Worm (Caenorhabditis elegans): ENCODE results near the gene C30G7.5.

Gene C30G7.5

DNA sequence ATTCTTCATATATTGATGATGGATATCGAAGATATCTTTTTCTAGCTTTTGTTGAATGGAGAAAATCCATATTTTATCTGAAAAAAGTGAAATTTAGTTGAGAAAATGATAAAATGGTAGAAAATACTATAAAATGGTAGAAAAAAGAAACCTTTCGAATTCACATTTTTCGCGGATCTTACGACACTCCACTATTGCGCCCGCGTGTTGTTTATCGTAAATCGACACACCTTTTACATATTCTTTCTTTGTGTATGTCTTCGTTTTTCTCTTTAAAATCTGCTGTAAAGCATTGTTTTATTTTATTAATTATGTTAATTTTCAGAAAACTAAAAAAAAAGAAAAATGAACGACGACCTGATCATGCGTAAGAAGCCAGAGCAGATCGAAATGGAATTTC, 36.3 kb upstream of the C30G7.5 start, which contains the start of the genes cdt-2 and T01C3.2:
Gene cdt-2 (minus strand): TSS at position 284 of the 400 bp plus-strand sequence.
Gene T01C3.2 (plus strand): TSS at position 326 of the 400 bp plus-strand sequence.
- no peak for TF ChIP-seq med-1 (GFP tag; optimal IDR thresholded peaks at IDR 0.05; ENCODE audit: insufficient read depth)
- TF ChIP-seq T22C8.4 (GFP tag; IDR thresholded peaks at IDR 0.05) = no peak
- TF ChIP-seq ztf-23 (GFP tag; IDR thresholded peaks at IDR 0.05) = no peak

ce11 chrV:14984593-14984992, 30.1 kb upstream of the C30G7.5 start, which contains the start of gene F02D8.4:
Gene F02D8.4 (plus strand): TSS chrV:14984893.
- TF ChIP-seq klf-2 (GFP tag; conservative IDR thresholded peaks at IDR 0.05) (no peak), ref-1 (GFP tag; conservative IDR thresholded peaks at IDR 0.05) (no peak), ztf-29 (GFP tag; IDR thresholded peaks at IDR 0.05) (no peak), med-1 (GFP tag; optimal IDR thresholded peaks at IDR 0.05; ENCODE audit: insufficient read depth) (no peak), flt-1 (GFP tag; IDR thresholded peaks at IDR 0.05) (no peak), tab-1 (GFP tag; IDR thresholded peaks at IDR 0.05) (no peak), ztf-23 (GFP tag; IDR thresholded peaks at IDR 0.05) (no peak), T22C8.4 (GFP tag; IDR thresholded peaks at IDR 0.05) (no peak), cog-1 (tag; optimal IDR thresholded peaks at IDR 0.05) (no peak)

ce11 chrV:14979937-14980336, 25.4 kb upstream of the C30G7.5 start, which contains the start of gene xbx-1:
Gene xbx-1 (plus strand): TSS chrV:14980237.
- no peak for TF ChIP-seq med-1 (GFP tag; optimal IDR thresholded peaks at IDR 0.05; ENCODE audit: insufficient read depth)

DNA sequence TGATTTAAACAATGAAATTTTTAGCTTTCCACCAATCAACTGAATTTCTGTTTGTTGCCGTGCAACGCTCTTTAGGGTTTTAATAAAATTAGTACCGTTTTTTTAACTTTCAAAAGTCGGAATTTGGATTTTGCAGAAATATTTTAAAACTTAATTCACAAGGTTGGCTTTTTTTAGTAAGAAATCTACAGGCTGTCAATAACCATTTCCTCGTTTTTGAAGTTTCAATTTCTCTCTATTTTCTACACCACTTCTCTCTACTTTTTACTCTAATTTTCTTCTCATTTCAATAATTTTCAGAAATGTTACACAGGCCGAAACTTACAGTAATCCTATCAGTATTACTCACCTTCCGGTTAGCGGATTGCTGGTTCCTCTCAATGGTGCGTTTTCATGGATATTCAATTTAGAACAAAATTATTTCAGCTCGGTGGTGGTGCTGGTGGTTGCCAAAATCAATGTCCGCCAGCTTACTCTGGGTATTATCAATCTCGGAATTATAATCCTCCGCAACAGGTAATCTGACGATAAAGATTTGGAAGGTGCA, 23.7 kb upstream of the C30G7.5 start, which contains the start of the genes grd-12 and F02D8.1:
Gene grd-12 (plus strand): TSS at position 301 of the 547 bp plus-strand sequence.
Gene F02D8.1 (minus strand): TSS at position 497 of the 547 bp plus-strand sequence.
- no peak for TF ChIP-seq flt-1 (GFP tag; IDR thresholded peaks at IDR 0.05)

- no peak for TF ChIP-seq T22C8.4 (GFP tag; IDR thresholded peaks at IDR 0.05)
- no peak for TF ChIP-seq cog-1 (tag; optimal IDR thresholded peaks at IDR 0.05)
- TF ChIP-seq tab-1 (GFP tag; IDR thresholded peaks at IDR 0.05) = no peak
- TF ChIP-seq ref-1 (GFP tag; conservative IDR thresholded peaks at IDR 0.05) = no peak
- no peak for TF ChIP-seq med-1 (GFP tag; optimal IDR thresholded peaks at IDR 0.05; ENCODE audit: insufficient read depth)
- TF ChIP-seq ztf-29 (GFP tag; IDR thresholded peaks at IDR 0.05) = no peak
- TF ChIP-seq ztf-23 (GFP tag; IDR thresholded peaks at IDR 0.05) = no peak
- no peak for TF ChIP-seq flt-1 (GFP tag; IDR thresholded peaks at IDR 0.05)
- TF ChIP-seq klf-2 (GFP tag; conservative IDR thresholded peaks at IDR 0.05) = no peak
Measured at ce11 chrV:14971136-14971535, 16.6 kb upstream of the C30G7.5 start, which contains the start of gene nlp-59. Gene nlp-59 (plus strand): TSS chrV:14971436.

DNA sequence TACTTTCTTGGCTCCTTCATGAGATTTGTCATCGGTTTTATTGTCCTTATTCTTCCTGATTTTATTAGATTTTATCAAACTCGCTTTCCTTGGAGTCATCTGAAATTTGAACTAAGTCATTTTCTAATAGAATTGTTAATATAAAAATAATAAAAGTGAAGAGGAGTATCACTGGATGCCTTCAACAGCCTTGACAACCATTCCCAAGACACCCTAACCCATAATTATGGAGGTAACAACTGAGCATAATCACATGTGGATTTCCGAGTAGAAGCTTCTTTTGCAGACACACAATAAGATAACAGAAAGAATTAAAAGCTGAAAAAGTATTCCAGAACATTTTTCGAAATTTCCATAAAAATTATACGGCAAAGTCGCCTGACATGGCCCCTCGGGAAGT, 1.1 kb upstream of the C30G7.5 start, which contains the start of gene F02D8.9:
Gene F02D8.9 (minus strand): TSS at position 101 of the 400 bp plus-strand sequence.
- TF ChIP-seq tab-1 (GFP tag; IDR thresholded peaks at IDR 0.05) (no peak), flt-1 (GFP tag; IDR thresholded peaks at IDR 0.05) (no peak), klf-2 (GFP tag; conservative IDR thresholded peaks at IDR 0.05) (no peak), ztf-29 (GFP tag; IDR thresholded peaks at IDR 0.05) (no peak), T22C8.4 (GFP tag; IDR thresholded peaks at IDR 0.05) (no peak), cog-1 (tag; optimal IDR thresholded peaks at IDR 0.05) (no peak)

DNA sequence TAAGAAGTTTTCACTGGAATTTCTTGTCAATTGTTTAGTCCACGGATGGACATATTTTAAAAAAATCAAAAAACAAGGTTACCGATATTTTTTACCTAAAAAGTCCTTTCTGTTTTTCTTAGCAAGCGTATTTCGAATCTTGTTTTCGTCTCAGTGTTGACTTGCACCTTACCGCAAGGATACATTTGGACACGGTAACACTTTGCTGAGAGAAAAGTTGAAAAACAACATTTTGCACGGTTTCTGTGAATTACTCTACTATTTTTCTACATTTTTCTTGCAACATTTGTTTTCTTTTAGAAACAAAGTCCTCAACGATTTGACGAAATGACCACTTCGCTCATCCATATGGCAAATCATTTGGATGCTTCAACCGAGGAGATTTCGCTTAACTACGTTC, 5.1 kb downstream of the C30G7.5 start, which contains the start of gene hil-1:
Gene hil-1 (plus strand): TSS at position 301 of the 400 bp plus-strand sequence.
- no peak for TF ChIP-seq klf-2 (GFP tag; conservative IDR thresholded peaks at IDR 0.05)
- no peak for TF ChIP-seq tab-1 (GFP tag; IDR thresholded peaks at IDR 0.05)
- TF ChIP-seq T22C8.4 (GFP tag; IDR thresholded peaks at IDR 0.05) = no peak

DNA sequence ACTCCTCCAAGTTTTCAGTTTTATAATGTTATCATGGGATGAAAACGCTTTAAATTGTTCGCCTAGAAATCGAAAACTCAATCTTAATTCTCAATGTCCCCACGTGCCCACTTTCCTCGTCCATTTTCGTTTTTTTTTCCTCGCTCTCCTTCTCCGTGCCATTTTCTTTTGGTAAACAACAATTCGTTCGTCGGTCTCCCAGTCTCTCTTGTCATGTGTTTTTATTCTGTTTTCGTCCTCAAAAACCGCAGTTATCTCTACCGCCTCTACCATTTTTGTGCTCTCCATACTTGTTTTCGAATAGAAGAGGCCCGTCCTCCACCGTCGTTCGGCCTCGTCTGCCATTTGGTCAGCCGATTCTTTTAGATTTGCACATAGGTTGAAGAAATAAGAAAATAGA, 6.0 kb downstream of the C30G7.5 start:
- TF ChIP-seq ztf-29 (GFP tag; IDR thresholded peaks at IDR 0.05) = no peak
- no peak for TF ChIP-seq flt-1 (GFP tag; IDR thresholded peaks at IDR 0.05)
- no peak for TF ChIP-seq ref-1 (GFP tag; conservative IDR thresholded peaks at IDR 0.05)
- no peak for TF ChIP-seq tab-1 (GFP tag; IDR thresholded peaks at IDR 0.05)
- no peak for TF ChIP-seq ztf-23 (GFP tag; IDR thresholded peaks at IDR 0.05)
- TF ChIP-seq cog-1 (tag; optimal IDR thresholded peaks at IDR 0.05) = no peak
- TF ChIP-seq T22C8.4 (GFP tag; IDR thresholded peaks at IDR 0.05) = no peak
- TF ChIP-seq klf-2 (GFP tag; conservative IDR thresholded peaks at IDR 0.05) = no peak
- TF ChIP-seq med-1 (GFP tag; optimal IDR thresholded peaks at IDR 0.05; ENCODE audit: insufficient read depth) = no peak

DNA sequence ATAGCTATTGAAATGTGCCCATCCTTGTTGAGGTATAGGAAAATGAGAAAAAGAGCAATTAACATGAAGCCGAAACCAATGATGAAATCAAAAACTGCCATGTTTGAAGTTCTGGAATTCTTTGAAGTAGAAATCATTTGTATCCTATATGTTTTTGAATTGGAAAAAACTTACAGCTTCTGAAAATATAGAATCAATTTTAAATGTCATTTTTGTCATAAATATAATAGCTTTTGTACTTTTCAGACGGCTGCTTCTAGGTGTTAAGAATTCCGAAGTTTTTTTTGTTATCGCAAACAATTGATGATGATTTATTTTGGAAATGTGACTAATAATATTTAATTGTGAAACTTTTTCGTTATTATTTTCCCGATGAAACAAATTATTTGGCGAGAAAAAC, 7.5 kb downstream of the C30G7.5 start, which contains the start of gene C30G7.4:
Gene C30G7.4 (minus strand): TSS at position 101 of the 400 bp plus-strand sequence.
- TF ChIP-seq cog-1 (tag; optimal IDR thresholded peaks at IDR 0.05) = no peak
- no peak for TF ChIP-seq med-1 (GFP tag; optimal IDR thresholded peaks at IDR 0.05; ENCODE audit: insufficient read depth)
- no peak for TF ChIP-seq tab-1 (GFP tag; IDR thresholded peaks at IDR 0.05)
- no peak for TF ChIP-seq ztf-29 (GFP tag; IDR thresholded peaks at IDR 0.05)
- TF ChIP-seq klf-2 (GFP tag; conservative IDR thresholded peaks at IDR 0.05) = no peak
- TF ChIP-seq T22C8.4 (GFP tag; IDR thresholded peaks at IDR 0.05) = no peak
- no peak for TF ChIP-seq flt-1 (GFP tag; IDR thresholded peaks at IDR 0.05)
- no peak for TF ChIP-seq ztf-23 (GFP tag; IDR thresholded peaks at IDR 0.05)
- TF ChIP-seq ref-1 (GFP tag; conservative IDR thresholded peaks at IDR 0.05) = no peak

DNA sequence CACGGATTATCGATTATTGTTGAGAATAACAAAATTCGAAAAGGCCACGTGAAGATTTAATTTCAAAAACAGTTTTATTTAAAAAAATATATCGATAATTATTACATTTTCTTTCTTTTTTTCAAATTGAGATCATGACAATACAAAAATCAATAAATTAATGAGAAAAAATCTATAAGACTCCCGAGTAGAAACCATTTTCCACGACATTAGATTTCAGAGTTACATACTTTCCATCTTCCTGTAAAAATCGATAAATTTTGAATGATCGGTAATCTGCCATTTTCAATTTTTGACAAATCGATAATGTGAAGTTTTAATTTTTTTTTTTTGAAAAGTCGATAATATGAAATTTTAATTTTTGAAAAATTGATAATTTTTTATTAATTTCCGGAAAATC, 8.8 kb downstream of the C30G7.5 start, which contains the start of gene C30G7.3:
Gene C30G7.3 (minus strand): TSS at position 8 of the 400 bp plus-strand sequence.
- TF ChIP-seq ztf-29 (GFP tag; IDR thresholded peaks at IDR 0.05) = no peak
- no peak for TF ChIP-seq med-1 (GFP tag; optimal IDR thresholded peaks at IDR 0.05; ENCODE audit: insufficient read depth)
- TF ChIP-seq klf-2 (GFP tag; conservative IDR thresholded peaks at IDR 0.05) = no peak
- no peak for TF ChIP-seq T22C8.4 (GFP tag; IDR thresholded peaks at IDR 0.05)
- TF ChIP-seq cog-1 (tag; optimal IDR thresholded peaks at IDR 0.05) = no peak
- TF ChIP-seq flt-1 (GFP tag; IDR thresholded peaks at IDR 0.05) = no peak

Measured in whole organism, midembryonic.